Fruit fly (Drosophila melanogaster) whole organism, adult: ENCODE results near the gene CG14851.
A peak's percentile ranks its signal among the peaks of the same experiment; 100 is the strongest.

Experiments
- CG11617 ChIP-seq: fragments of 200-800 bp; sonication (Bioruptor generic); optimal IDR thresholded peaks from 2 replicates; lab custom pipeline; 2017; ENCODE audit warnings: mild to moderate bottlenecking, missing biosample characterization, missing genetic modification reagents, missing genetic modification characterization
- CG12768 ChIP-seq: fragments of 200-800 bp; sonication (Bioruptor generic); optimal IDR thresholded peaks from 2 replicates; lab custom pipeline; 2017; ENCODE audit warnings: missing biosample characterization, missing genetic modification characterization, mild to moderate bottlenecking, moderate library complexity, missing genetic modification reagents
- CG14711 ChIP-seq: fragments of 200-800 bp; sonication (Bioruptor generic); optimal IDR thresholded peaks from 2 replicates; lab custom pipeline; 2018; ENCODE audit warnings: missing biosample characterization, mild to moderate bottlenecking, missing genetic modification characterization, moderate library complexity
- CG1620 ChIP-seq: fragments of 200-800 bp; sonication (Bioruptor generic); optimal IDR thresholded peaks from 2 replicates; lab custom pipeline; 2016; ENCODE audit warnings: missing biosample characterization, missing genetic modification characterization
- CG33017 ChIP-seq: fragments of 200-800 bp; sonication (Bioruptor generic); optimal IDR thresholded peaks from 2 replicates; lab custom pipeline; 2018; ENCODE audit warnings: missing biosample characterization, mild to moderate bottlenecking, missing genetic modification characterization, moderate library complexity
- CG5204 ChIP-seq: fragments of 200-800 bp; sonication (Bioruptor generic); optimal IDR thresholded peaks from 2 replicates; lab custom pipeline; 2016; ENCODE audit warnings: missing biosample characterization, missing genetic modification characterization
- CG7045 ChIP-seq: fragments of 200-800 bp; sonication (Bioruptor generic); optimal IDR thresholded peaks from 2 replicates; lab custom pipeline; 2017; ENCODE audit warnings: missing biosample characterization, mild to moderate bottlenecking, missing genetic modification characterization
- CG7101 ChIP-seq: fragments of 200-800 bp; sonication (Bioruptor generic); optimal IDR thresholded peaks from 2 replicates; lab custom pipeline; 2018; ENCODE audit warnings: missing biosample characterization, mild to moderate bottlenecking, missing genetic modification characterization, moderate library complexity
- Clk ChIP-seq: fragments of 200-800 bp; sonication (Bioruptor generic); optimal IDR thresholded peaks from 2 replicates; lab custom pipeline; 2017; ENCODE audit warnings: missing biosample characterization, missing genetic modification characterization
- Crg-1 ChIP-seq: fragments of 200-800 bp; sonication (Bioruptor generic); optimal IDR thresholded peaks from 2 replicates; lab custom pipeline; 2016; ENCODE audit warnings: missing biosample characterization, missing genetic modification characterization
- Hr96 ChIP-seq: fragments of 200-800 bp; sonication (Bioruptor generic); optimal IDR thresholded peaks from 2 replicates; lab custom pipeline; 2016; ENCODE audit warnings: missing biosample characterization, missing genetic modification characterization
- Mnt ChIP-seq: fragments of 200-800 bp; sonication (Bioruptor generic); optimal IDR thresholded peaks from 2 replicates; lab custom pipeline; 2016; ENCODE audit warnings: missing biosample characterization, mild to moderate bottlenecking, missing genetic modification characterization
- bab1 ChIP-seq: fragments of 200-800 bp; sonication (Bioruptor generic); optimal IDR thresholded peaks from 3 replicates; lab custom pipeline; 2019; ENCODE audit warnings: missing biosample characterization, mild to moderate bottlenecking, missing genetic modification characterization, moderate library complexity
- cic ChIP-seq: fragments of 200-800 bp; sonication (Bioruptor generic); optimal IDR thresholded peaks from 2 replicates; lab custom pipeline; 2017; ENCODE audit warnings: missing biosample characterization, mild to moderate bottlenecking, missing genetic modification characterization, moderate library complexity
- cnc ChIP-seq, 2 experiments: fragments of >200 bp; optimal IDR thresholded peaks; 2 replicates each; lab custom pipeline; 2017
- kay ChIP-seq: fragments of 200-800 bp; sonication (Bioruptor generic); peaks from one replicate; lab custom pipeline; 2016; ENCODE audit warnings: missing biosample characterization, missing genetic modification characterization, borderline replicate concordance
- ovo ChIP-seq: fragments of 200-800 bp; sonication (Bioruptor generic); optimal IDR thresholded peaks from 2 replicates; lab custom pipeline; 2016; ENCODE audit warnings: missing biosample characterization, missing genetic modification characterization
- pad ChIP-seq: fragments of 200-800 bp; sonication (Bioruptor generic); optimal IDR thresholded peaks from 3 replicates; lab custom pipeline; 2017; ENCODE audit warnings: missing biosample characterization, missing genetic modification characterization, mild to moderate bottlenecking, moderate library complexity, missing genetic modification reagents
- tj ChIP-seq: fragments of 200-800 bp; sonication (Bioruptor generic); optimal IDR thresholded peaks from 3 replicates; lab custom pipeline; 2017; ENCODE audit warnings: missing biosample characterization, mild to moderate bottlenecking, missing genetic modification characterization, moderate library complexity
- toe ChIP-seq: fragments of 200-800 bp; sonication (Bioruptor generic); optimal IDR thresholded peaks from 2 replicates; lab custom pipeline; 2016; ENCODE audit warnings: missing biosample characterization, missing genetic modification characterization

The CG14851 gene

dm6 chr3R:14555021-14555420 lies 7.1 kb upstream of the CG14851 start:
- no peak for TF ChIP-seq CG5204
- TF ChIP-seq Mnt (GFP tag; lab: Kevin White, UChicago) = no peak
- no peak for TF ChIP-seq CG7101 (tag; lab: Kevin White, UChicago)
- no peak for TF ChIP-seq CG7045
- no peak for TF ChIP-seq ovo
- no peak for TF ChIP-seq kay (GFP tag; lab: Kevin White, UChicago)
- no peak for TF ChIP-seq CG14711 (tag; lab: Kevin White, UChicago)

- TF ChIP-seq toe (no peak), Hr96 (GFP tag; lab: Kevin White, UChicago) (peak; percentile 42), cic (peak; percentile 89), CG33017 (peak; percentile 61), CG12768 (GFP tag; lab: Kevin White, UChicago) (peak; percentile 79), CG7045 (peak; percentile 43), CG7101 (tag; lab: Kevin White, UChicago) (no peak), bab1 (GFP tag; lab: Kevin White, UChicago) (no peak), CG1620 (GFP tag; lab: Kevin White, UChicago) (no peak), Crg-1 (GFP tag; lab: Kevin White, UChicago) (peak; percentile 33), kay (GFP tag; lab: Kevin White, UChicago) (peak; percentile 91), ovo (peak; percentile 17), CG14711 (tag; lab: Kevin White, UChicago) (no peak), pad (GFP tag; lab: Kevin White, UChicago) (no peak), CG5204 (no peak), tj (GFP tag; lab: Kevin White, UChicago) (peak; percentile 36), CG11617 (GFP tag; lab: Kevin White, UChicago) (peak; percentile 63), Clk (GFP tag; lab: Kevin White, UChicago) (no peak), Mnt (GFP tag; lab: Kevin White, UChicago) (peak; percentile 38), cnc (optimal IDR thresholded peaks at IDR 0.05; lab: Kevin White, UChicago) (no peak)
Measured at dm6 chr3R:14557480-14558354, 4.4 kb upstream of the CG14851 start, which contains the start of gene Pde6. Gene Pde6, minus strand, starts transcription at chr3R:14558304.

dm6 chr3R:14558383-14558883 lies 3.7 kb upstream of the CG14851 start:
- peak; percentile 69 for TF ChIP-seq CG11617 (GFP tag; lab: Kevin White, UChicago)
- TF ChIP-seq kay (GFP tag; lab: Kevin White, UChicago) = no peak
- TF ChIP-seq cic = peak; percentile 53
- TF ChIP-seq Clk (GFP tag; lab: Kevin White, UChicago) = peak; percentile 70
- TF ChIP-seq pad (GFP tag; lab: Kevin White, UChicago) = peak; percentile 57
- TF ChIP-seq bab1 (GFP tag; lab: Kevin White, UChicago) = no peak
- peak; percentile 30 for TF ChIP-seq tj (GFP tag; lab: Kevin White, UChicago)
- peak; percentile 87 for TF ChIP-seq CG5204
- peak; percentile 73 for TF ChIP-seq toe
- TF ChIP-seq cnc (optimal IDR thresholded peaks at IDR 0.05; lab: Kevin White, UChicago) = no peak
- peak; percentile 87 for TF ChIP-seq CG12768 (GFP tag; lab: Kevin White, UChicago)
- peak; percentile 79 for TF ChIP-seq CG7101 (tag; lab: Kevin White, UChicago)
- TF ChIP-seq CG1620 (GFP tag; lab: Kevin White, UChicago) = no peak
- peak; percentile 72 for TF ChIP-seq CG14711 (tag; lab: Kevin White, UChicago)
- peak; percentile 89 for TF ChIP-seq CG7045
- peak; percentile 11 for TF ChIP-seq Mnt (GFP tag; lab: Kevin White, UChicago)
- peak; percentile 74 for TF ChIP-seq Hr96 (GFP tag; lab: Kevin White, UChicago)
- TF ChIP-seq CG33017 = peak; percentile 88
- peak; percentile 44 for TF ChIP-seq Crg-1 (GFP tag; lab: Kevin White, UChicago)
- TF ChIP-seq ovo = no peak

dm6 chr3R:14559954-14560353 lies 2.2 kb upstream of the CG14851 start, which contains the start of gene CG14854:
Gene CG14854, minus strand, starts transcription at chr3R:14560054.
- TF ChIP-seq kay (GFP tag; lab: Kevin White, UChicago) (no peak), Crg-1 (GFP tag; lab: Kevin White, UChicago) (no peak), CG1620 (GFP tag; lab: Kevin White, UChicago) (no peak), toe (no peak), CG5204 (no peak), CG7101 (tag; lab: Kevin White, UChicago) (no peak), ovo (no peak), CG7045 (no peak)

- TF ChIP-seq ovo = no peak
- TF ChIP-seq CG14711 (tag; lab: Kevin White, UChicago) = no peak
- TF ChIP-seq Crg-1 (GFP tag; lab: Kevin White, UChicago) = no peak
- TF ChIP-seq CG1620 (GFP tag; lab: Kevin White, UChicago) = no peak
- no peak for TF ChIP-seq CG11617 (GFP tag; lab: Kevin White, UChicago)
- TF ChIP-seq Hr96 (GFP tag; lab: Kevin White, UChicago) = no peak
- no peak for TF ChIP-seq CG7101 (tag; lab: Kevin White, UChicago)
- no peak for TF ChIP-seq bab1 (GFP tag; lab: Kevin White, UChicago)
- no peak for TF ChIP-seq pad (GFP tag; lab: Kevin White, UChicago)
- TF ChIP-seq tj (GFP tag; lab: Kevin White, UChicago) = no peak
Measured at dm6 chr3R:14560635-14561034, 1.5 kb upstream of the CG14851 start, which contains the start of gene Jig. Gene Jig, plus strand, starts transcription at chr3R:14560935.

dm6 chr3R:14564705-14565064 lies 2.5 kb downstream of the CG14851 start, which contains the start of gene CG8087:
Gene CG8087, minus strand, starts transcription at chr3R:14564805.
- TF ChIP-seq CG14711 (tag; lab: Kevin White, UChicago) = no peak
- TF ChIP-seq cnc (optimal IDR thresholded peaks at IDR 0.05; lab: Kevin White, UChicago) = no peak
- TF ChIP-seq cic = no peak
- TF ChIP-seq Hr96 (GFP tag; lab: Kevin White, UChicago) = no peak
- no peak for TF ChIP-seq tj (GFP tag; lab: Kevin White, UChicago)
- no peak for TF ChIP-seq CG5204
- no peak for TF ChIP-seq CG12768 (GFP tag; lab: Kevin White, UChicago)
- TF ChIP-seq Crg-1 (GFP tag; lab: Kevin White, UChicago) = no peak
- no peak for TF ChIP-seq ovo
- no peak for TF ChIP-seq CG7101 (tag; lab: Kevin White, UChicago)
- TF ChIP-seq pad (GFP tag; lab: Kevin White, UChicago) = no peak
- no peak for TF ChIP-seq CG7045
